Worm (Caenorhabditis elegans): ENCODE results near the gene srh-71.

The srh-71 gene

ce11 chrII:3149521-3150190, 26.4 kb downstream of the srh-71 start, which contains the start of the genes T10D4.11 and T10D4.1:
TSS of gene T10D4.11 (minus strand) at chrII:3149621.
TSS of gene T10D4.1 (plus strand) at chrII:3150140.
- no peak for TF ChIP-seq flt-1 (GFP tag; IDR thresholded peaks at IDR 0.05)
- no peak for TF ChIP-seq ztf-23 (GFP tag; IDR thresholded peaks at IDR 0.05)
- no peak for TF ChIP-seq ref-1 (GFP tag; conservative IDR thresholded peaks at IDR 0.05)
- TF ChIP-seq tab-1 (GFP tag; IDR thresholded peaks at IDR 0.05) = no peak
- TF ChIP-seq med-1 (GFP tag; optimal IDR thresholded peaks at IDR 0.05; ENCODE audit: insufficient read depth) = no peak
- no peak for TF ChIP-seq klf-2 (GFP tag; conservative IDR thresholded peaks at IDR 0.05)
- no peak for TF ChIP-seq ztf-29 (GFP tag; IDR thresholded peaks at IDR 0.05)
- no peak for TF ChIP-seq cog-1 (tag; optimal IDR thresholded peaks at IDR 0.05)
- no peak for TF ChIP-seq T22C8.4 (GFP tag; IDR thresholded peaks at IDR 0.05)

ce11 chrII:3151615-3152014, 28.3 kb downstream of the srh-71 start, which contains the start of the genes T10D4.14 and T10D4.19:
TSS of gene T10D4.14 (minus strand) at chrII:3151715.
TSS of gene T10D4.19 (plus strand) at chrII:3151918.
- no peak for TF ChIP-seq flt-1 (GFP tag; IDR thresholded peaks at IDR 0.05)

- no peak for TF ChIP-seq ztf-29 (GFP tag; IDR thresholded peaks at IDR 0.05)
- no peak for TF ChIP-seq T22C8.4 (GFP tag; IDR thresholded peaks at IDR 0.05)
- TF ChIP-seq klf-2 (GFP tag; conservative IDR thresholded peaks at IDR 0.05) = no peak
- no peak for TF ChIP-seq ztf-23 (GFP tag; IDR thresholded peaks at IDR 0.05)
- TF ChIP-seq cog-1 (tag; optimal IDR thresholded peaks at IDR 0.05) = no peak
- no peak for TF ChIP-seq tab-1 (GFP tag; IDR thresholded peaks at IDR 0.05)
- no peak for TF ChIP-seq ref-1 (GFP tag; conservative IDR thresholded peaks at IDR 0.05)
- TF ChIP-seq flt-1 (GFP tag; IDR thresholded peaks at IDR 0.05) = no peak
- TF ChIP-seq med-1 (GFP tag; optimal IDR thresholded peaks at IDR 0.05; ENCODE audit: insufficient read depth) = no peak
These were observed 31.1 kb downstream of the srh-71 start, which contains the start of gene sri-32 for ce11 chrII:3154383-3154782. TSS of gene sri-32 (minus strand) at chrII:3154483.

ce11 chrII:3156749-3157148, 33.4 kb downstream of the srh-71 start, which contains the start of gene sri-33:
TSS of gene sri-33 (minus strand) at chrII:3156849.
- TF ChIP-seq cog-1 (tag; optimal IDR thresholded peaks at IDR 0.05) (no peak), tab-1 (GFP tag; IDR thresholded peaks at IDR 0.05) (no peak), T22C8.4 (GFP tag; IDR thresholded peaks at IDR 0.05) (no peak), med-1 (GFP tag; optimal IDR thresholded peaks at IDR 0.05; ENCODE audit: insufficient read depth) (no peak), flt-1 (GFP tag; IDR thresholded peaks at IDR 0.05) (no peak), ztf-23 (GFP tag; IDR thresholded peaks at IDR 0.05) (no peak), ref-1 (GFP tag; conservative IDR thresholded peaks at IDR 0.05) (no peak), klf-2 (GFP tag; conservative IDR thresholded peaks at IDR 0.05) (no peak), ztf-29 (GFP tag; IDR thresholded peaks at IDR 0.05) (no peak)

- TF ChIP-seq tab-1 (GFP tag; IDR thresholded peaks at IDR 0.05) (no peak), klf-2 (GFP tag; conservative IDR thresholded peaks at IDR 0.05) (no peak), T22C8.4 (GFP tag; IDR thresholded peaks at IDR 0.05) (no peak), ztf-23 (GFP tag; IDR thresholded peaks at IDR 0.05) (no peak), ztf-29 (GFP tag; IDR thresholded peaks at IDR 0.05) (no peak), ref-1 (GFP tag; conservative IDR thresholded peaks at IDR 0.05) (no peak), cog-1 (tag; optimal IDR thresholded peaks at IDR 0.05) (no peak), flt-1 (GFP tag; IDR thresholded peaks at IDR 0.05) (no peak), med-1 (GFP tag; optimal IDR thresholded peaks at IDR 0.05; ENCODE audit: insufficient read depth) (no peak)
These were observed 35.7 kb downstream of the srh-71 start, which contains the start of gene sri-34 for ce11 chrII:3158985-3159384. TSS of gene sri-34 (minus strand) at chrII:3159085.

DNA sequence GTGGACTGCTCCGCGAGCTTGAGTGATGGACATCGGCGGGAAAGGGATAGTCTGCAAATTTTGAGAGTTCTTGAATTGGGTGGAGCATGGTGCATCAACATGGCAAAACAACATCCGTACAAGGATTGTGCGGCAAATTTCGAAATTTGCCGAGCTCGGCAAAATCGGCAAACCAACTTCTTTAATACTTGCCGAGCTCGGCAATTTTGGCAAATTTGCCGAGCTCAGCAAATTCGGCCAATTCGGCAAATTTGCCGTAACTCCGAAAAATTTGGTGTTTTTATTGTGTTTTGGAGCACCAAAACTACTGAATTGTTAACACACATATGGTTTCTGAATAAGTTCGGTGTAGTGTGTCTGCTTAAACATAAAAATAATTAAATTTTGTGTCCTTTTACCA, 46.8 kb downstream of the srh-71 start, which contains the start of gene fbxc-55:
Gene fbxc-55, minus strand, starts transcription at position 101 of the 400 bp plus-strand sequence.
- TF ChIP-seq tab-1 (GFP tag; IDR thresholded peaks at IDR 0.05) = no peak
- TF ChIP-seq ref-1 (GFP tag; conservative IDR thresholded peaks at IDR 0.05) = no peak
- TF ChIP-seq klf-2 (GFP tag; conservative IDR thresholded peaks at IDR 0.05) = no peak
- no peak for TF ChIP-seq cog-1 (tag; optimal IDR thresholded peaks at IDR 0.05)
- no peak for TF ChIP-seq T22C8.4 (GFP tag; IDR thresholded peaks at IDR 0.05)
- TF ChIP-seq flt-1 (GFP tag; IDR thresholded peaks at IDR 0.05) = no peak
- TF ChIP-seq ztf-29 (GFP tag; IDR thresholded peaks at IDR 0.05) = no peak
- no peak for TF ChIP-seq med-1 (GFP tag; optimal IDR thresholded peaks at IDR 0.05; ENCODE audit: insufficient read depth)
- no peak for TF ChIP-seq ztf-23 (GFP tag; IDR thresholded peaks at IDR 0.05)

DNA sequence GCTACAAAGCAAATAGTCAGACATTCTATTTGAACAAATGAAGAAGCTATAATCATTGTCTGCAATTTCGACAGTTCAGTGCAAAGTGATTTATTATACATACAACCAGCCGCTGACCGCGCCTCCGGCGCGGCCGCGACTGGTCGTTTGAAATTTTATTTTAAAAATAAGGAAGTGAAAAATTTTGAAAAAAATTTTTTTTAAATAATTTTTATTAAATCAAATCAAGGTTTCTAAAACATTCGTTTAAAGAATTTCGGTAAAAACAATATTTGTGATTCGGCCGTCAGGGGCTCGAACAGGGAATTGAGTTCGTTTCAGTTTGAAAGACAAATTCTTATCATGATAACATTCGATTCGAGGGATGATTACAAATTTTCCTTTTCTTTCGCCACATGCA, 48.9 kb downstream of the srh-71 start, which contains the start of gene Y27F2A.10:
Gene Y27F2A.10, minus strand, starts transcription at position 101 of the 400 bp plus-strand sequence.
- TF ChIP-seq tab-1 (GFP tag; IDR thresholded peaks at IDR 0.05) (no peak), med-1 (GFP tag; optimal IDR thresholded peaks at IDR 0.05; ENCODE audit: insufficient read depth) (no peak), ztf-29 (GFP tag; IDR thresholded peaks at IDR 0.05) (no peak), flt-1 (GFP tag; IDR thresholded peaks at IDR 0.05) (no peak), cog-1 (tag; optimal IDR thresholded peaks at IDR 0.05) (no peak), T22C8.4 (GFP tag; IDR thresholded peaks at IDR 0.05) (no peak), ref-1 (GFP tag; conservative IDR thresholded peaks at IDR 0.05) (no peak), ztf-23 (GFP tag; IDR thresholded peaks at IDR 0.05) (no peak), klf-2 (GFP tag; conservative IDR thresholded peaks at IDR 0.05) (no peak)
